Worm (Caenorhabditis elegans) whole organism, midembryonic: ENCODE measurements around the gene M60.6.

Source experiments
- T22C8.4 ChIP-seq: fragments of 200-800 bp; sonication (Bioruptor generic); IDR thresholded peaks from 2 replicates; pipeline ENCODE4 v1.3.6; 2022; ENCODE audit warnings: missing genetic modification characterization, missing compliant biosample characterization
- flt-1 ChIP-seq: fragments of 200-800 bp; sonication (Bioruptor generic); IDR thresholded peaks from 2 replicates; pipeline ENCODE4 v1.3.6; 2022; ENCODE audit warnings: missing genetic modification characterization, missing compliant biosample characterization
- klf-2 ChIP-seq: fragments of 200-800 bp; sonication (Bioruptor generic); conservative IDR thresholded peaks from 2 replicates; pipeline ENCODE4 v1.3.6; 2022; ENCODE audit warnings: missing genetic modification reagents, missing genetic modification characterization, missing compliant biosample characterization
- med-1 ChIP-seq: sonication (generic microtip); optimal IDR thresholded peaks from 2 replicates; lab custom pipeline; 2017; ENCODE audit warnings: missing genetic modification characterization, mild to moderate bottlenecking, missing compliant biosample characterization, antibody characterized with exemption, missing genetic modification reagents; ENCODE audit not compliant: insufficient read depth
- ref-1 ChIP-seq: fragments of 200-800 bp; sonication (Bioruptor generic); conservative IDR thresholded peaks from 2 replicates; pipeline ENCODE4 v1.3.6; 2022; ENCODE audit warnings: missing genetic modification reagents, missing genetic modification characterization, missing compliant biosample characterization
- tab-1 ChIP-seq: fragments of 200-800 bp; sonication (Bioruptor generic); IDR thresholded peaks from 2 replicates; pipeline ENCODE4 v1.3.6; 2022; ENCODE audit warnings: missing genetic modification characterization, missing compliant biosample characterization
- ztf-29 ChIP-seq: fragments of 200-800 bp; sonication (Bioruptor generic); IDR thresholded peaks from 2 replicates; pipeline ENCODE4 v1.3.6; 2022; ENCODE audit warnings: missing genetic modification reagents, missing genetic modification characterization, missing compliant biosample characterization

DNA sequence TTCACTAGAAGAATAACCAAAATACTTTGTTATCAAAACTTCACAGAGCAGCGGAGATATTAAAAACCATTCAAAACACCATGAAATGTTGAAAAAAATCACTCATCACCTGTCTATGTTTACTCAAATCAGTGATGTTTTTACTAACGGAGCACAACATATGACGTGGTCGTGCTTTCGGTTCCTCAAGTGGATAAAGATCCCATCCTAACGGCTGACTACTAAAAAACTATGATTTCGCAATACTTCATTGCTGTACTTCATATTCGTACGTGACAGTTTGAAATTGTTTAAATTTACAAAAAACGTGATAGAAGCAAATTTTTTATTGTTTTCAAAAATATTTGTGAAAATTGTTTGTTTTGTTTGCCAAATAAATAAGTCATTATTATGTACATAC lies 5.4 kb upstream of the M60.6 start:
- TF ChIP-seq med-1 (GFP tag; lab: Kevin White, UChicago) (no peak), ref-1 (GFP tag; lab: Robert Waterston, UW) (no peak), flt-1 (no peak), klf-2 (GFP tag; lab: Robert Waterston, UW) (no peak), ztf-29 (GFP tag; lab: Robert Waterston, UW) (no peak), T22C8.4 (no peak), tab-1 (GFP tag; lab: Robert Waterston, UW) (no peak)
